Worm (Caenorhabditis elegans) whole organism, L2 larva: ENCODE measurements around the gene hal-2.

Experiments used
- ama-1 ChIP-seq: fragments of 150-350 bp; optimal IDR thresholded peaks from 2 replicates; lab custom pipeline; 2018; ENCODE audit warnings: inconsistent platforms
- egl-27 ChIP-seq: sonication (generic microtip); optimal IDR thresholded peaks from 3 replicates; lab custom pipeline; 2017; ENCODE audit warnings: missing biosample characterization, missing genetic modification reagents, missing genetic modification characterization
- fos-1 ChIP-seq: fragments of 150-350 bp; optimal IDR thresholded peaks from 2 replicates; lab custom pipeline; 2014; ENCODE audit warnings: missing biosample characterization, missing genetic modification characterization
- nhr-10 ChIP-seq: sonication (generic microtip); optimal IDR thresholded peaks from 2 replicates; lab custom pipeline; 2017; ENCODE audit warnings: missing biosample characterization, missing genetic modification characterization
- nhr-237 ChIP-seq: fragments of 150-350 bp; optimal IDR thresholded peaks from 2 replicates; lab custom pipeline; 2014; ENCODE audit warnings: missing biosample characterization, missing genetic modification characterization
- nhr-6 ChIP-seq: fragments of 150-350 bp; optimal IDR thresholded peaks from 2 replicates; lab custom pipeline; 2014; ENCODE audit warnings: missing biosample characterization, missing genetic modification characterization
- sem-4 ChIP-seq: fragments of 150-350 bp; optimal IDR thresholded peaks from 2 replicates; lab custom pipeline; 2014; ENCODE audit warnings: missing biosample characterization, missing genetic modification reagents, missing genetic modification characterization
- skn-1 ChIP-seq: sonication (generic microtip); optimal IDR thresholded peaks from 2 replicates; lab custom pipeline; 2017; ENCODE audit warnings: missing biosample characterization, missing genetic modification characterization

ce11 chrIII:10108995-10109394 is 20.3 kb upstream of the hal-2 start, which contains the start of gene T16H12.9:
- TF ChIP-seq fos-1 (tag; lab: Kevin White, UChicago) (no peak), nhr-237 (tag; lab: Kevin White, UChicago) (no peak), sem-4 (tag; lab: Kevin White, UChicago) (no peak), ama-1 (lab: Kevin White, UChicago) (no peak), skn-1 (tag; lab: Kevin White, UChicago) (no peak), nhr-6 (tag; lab: Kevin White, UChicago) (no peak), nhr-10 (tag; lab: Kevin White, UChicago) (no peak), egl-27 (tag; lab: Kevin White, UChicago) (no peak)
